Worm (Caenorhabditis elegans) whole organism, L4 larva: ENCODE data around the gene F38B6.8.

Experiments used
- F44E2.7 ChIP-seq: fragments of 200-800 bp; sonication (Bioruptor generic); IDR thresholded peaks from 2 replicates; pipeline ENCODE4 v2.1.2; 2022; ENCODE audit warnings: missing genetic modification characterization, missing compliant biosample characterization
- F49E8.2 ChIP-seq: sonication (generic microtip); optimal IDR thresholded peaks from 2 replicates; lab custom pipeline; 2016; ENCODE audit warnings: missing compliant biosample characterization, mild to moderate bottlenecking, missing genetic modification characterization, borderline replicate concordance
- Y48G9A.11 ChIP-seq: fragments of 200-800 bp; sonication (Bioruptor generic); IDR thresholded peaks from 2 replicates; pipeline ENCODE4 v1.3.6; 2022; ENCODE audit warnings: missing genetic modification reagents, missing genetic modification characterization, missing compliant biosample characterization
- aha-1 ChIP-seq: fragments of 150-350 bp; peaks from one replicate; lab custom pipeline; 2014; ENCODE audit warnings: missing biosample characterization, missing genetic modification characterization
- ama-1 ChIP-seq: fragments of 150-350 bp; optimal IDR thresholded peaks from 2 replicates; lab custom pipeline; 2014; ENCODE audit warnings: inconsistent platforms, mixed read lengths
- arid-1 ChIP-seq: fragments of 200-800 bp; sonication (Bioruptor generic); conservative IDR thresholded peaks from 2 replicates; pipeline ENCODE4 v1.3.6; 2022; ENCODE audit warnings: missing genetic modification reagents, missing genetic modification characterization, missing compliant biosample characterization
- attf-4 ChIP-seq: sonication (generic microtip); optimal IDR thresholded peaks from 3 replicates; lab custom pipeline; 2017; ENCODE audit warnings: missing biosample characterization, missing genetic modification characterization
- ceh-44 ChIP-seq: fragments of 200-800 bp; sonication (Bioruptor generic); IDR thresholded peaks from 2 replicates; pipeline ENCODE4 v1.3.6; 2022; ENCODE audit warnings: missing genetic modification reagents, missing genetic modification characterization, missing compliant biosample characterization
- ceh-82 ChIP-seq: sonication (generic microtip); optimal IDR thresholded peaks from 2 replicates; lab custom pipeline; 2017; ENCODE audit warnings: missing biosample characterization, missing genetic modification characterization
- ctbp-1 ChIP-seq: fragments of 200-800 bp; sonication (Bioruptor generic); IDR thresholded peaks from 2 replicates; pipeline ENCODE4 v1.3.6; 2022; ENCODE audit warnings: missing genetic modification reagents, missing genetic modification characterization, missing compliant biosample characterization
- daf-12 ChIP-seq: fragments of 150-350 bp; optimal IDR thresholded peaks from 2 replicates; lab custom pipeline; 2014; ENCODE audit warnings: missing biosample characterization, missing genetic modification reagents, missing genetic modification characterization
- daf-16 ChIP-seq, 3 experiments: sonication (generic microtip); optimal IDR thresholded peaks; 2 replicates each; lab custom pipeline; 2016 to 2017; ENCODE audit warnings: missing genetic modification characterization in 3 of 3, missing genetic modification reagents in 3 of 3, mild to moderate bottlenecking in 2 of 3, missing compliant biosample characterization in 2 of 3, missing biosample characterization in 1 of 3, moderate library complexity in 1 of 3
- dmd-6 ChIP-seq: fragments of 200-800 bp; sonication (Bioruptor generic); IDR thresholded peaks from 2 replicates; pipeline ENCODE4 v1.3.6; 2022; ENCODE audit warnings: missing genetic modification reagents, missing genetic modification characterization, missing compliant biosample characterization
- duxl-1 ChIP-seq: sonication (generic microtip); optimal IDR thresholded peaks from 2 replicates; lab custom pipeline; 2016; ENCODE audit warnings: mild to moderate bottlenecking, missing genetic modification characterization, moderate library complexity, missing compliant biosample characterization; ENCODE audit not compliant: poor library complexity
- egl-27 ChIP-seq: sonication (generic microtip); optimal IDR thresholded peaks from 3 replicates; lab custom pipeline; 2017; ENCODE audit warnings: missing biosample characterization, missing genetic modification reagents, missing genetic modification characterization
- hlh-11 ChIP-seq: fragments of 200-800 bp; sonication (Bioruptor generic); optimal IDR thresholded peaks from 2 replicates; lab custom pipeline; 2018; ENCODE audit warnings: mild to moderate bottlenecking, missing genetic modification characterization, missing compliant biosample characterization
- hlh-30 ChIP-seq: sonication (generic microtip); optimal IDR thresholded peaks from 2 replicates; lab custom pipeline; 2017; ENCODE audit warnings: antibody characterized with exemption, mild to moderate bottlenecking, missing genetic modification characterization, missing compliant biosample characterization; ENCODE audit not compliant: insufficient read depth
- lim-7 ChIP-seq: fragments of 200-800 bp; sonication (Bioruptor generic); IDR thresholded peaks from 2 replicates; pipeline ENCODE4 v1.3.6; 2022; ENCODE audit warnings: missing genetic modification characterization, missing compliant biosample characterization
- lin-1 ChIP-seq: fragments of 200-800 bp; sonication (Bioruptor generic); IDR thresholded peaks from 2 replicates; pipeline ENCODE4 v1.3.6; 2022; ENCODE audit warnings: missing genetic modification reagents, missing genetic modification characterization, missing compliant biosample characterization
- lin-15B ChIP-seq: fragments of 150-350 bp; sonication (generic microtip); optimal IDR thresholded peaks from 3 replicates; lab custom pipeline; 2014; ENCODE audit warnings: missing biosample characterization, missing genetic modification characterization
- lin-29 ChIP-seq: fragments of 200-800 bp; sonication (Bioruptor generic); IDR thresholded peaks from 2 replicates; pipeline ENCODE4 v1.3.6; 2022; ENCODE audit warnings: missing genetic modification reagents, missing genetic modification characterization, missing compliant biosample characterization
- madf-9 ChIP-seq: fragments of 200-800 bp; sonication (Bioruptor generic); conservative IDR thresholded peaks from 2 replicates; pipeline ENCODE4 v1.3.6; 2022; ENCODE audit warnings: missing genetic modification reagents, missing genetic modification characterization, missing compliant biosample characterization
- mdl-1 ChIP-seq, 2 experiments: fragments of 150-350 bp in 1 of 2; sonication (generic microtip) in 1 of 2; optimal IDR thresholded peaks; 2 replicates each; lab custom pipeline; 2014 to 2017; ENCODE audit warnings: missing biosample characterization in 2 of 2, missing genetic modification characterization in 2 of 2
- nhr-10 ChIP-seq: fragments of 150-350 bp; optimal IDR thresholded peaks from 2 replicates; lab custom pipeline; 2014; ENCODE audit warnings: missing biosample characterization, missing genetic modification characterization
- nhr-111 ChIP-seq: fragments of 200-800 bp; sonication (Bioruptor generic); optimal IDR thresholded peaks from 2 replicates; lab custom pipeline; 2018; ENCODE audit warnings: mild to moderate bottlenecking, missing genetic modification characterization, missing compliant biosample characterization
- nhr-25 ChIP-seq: sonication (generic microtip); optimal IDR thresholded peaks from 2 replicates; lab custom pipeline; 2017; ENCODE audit warnings: missing genetic modification characterization, mild to moderate bottlenecking, missing compliant biosample characterization, antibody characterized with exemption, moderate library complexity, borderline replicate concordance; ENCODE audit not compliant: insufficient read depth
- nhr-28 ChIP-seq: fragments of 150-350 bp; optimal IDR thresholded peaks from 2 replicates; lab custom pipeline; 2014; ENCODE audit warnings: missing biosample characterization, missing genetic modification characterization
- nhr-48 ChIP-seq: sonication (generic microtip); optimal IDR thresholded peaks from 2 replicates; lab custom pipeline; 2016; ENCODE audit warnings: mild to moderate bottlenecking, missing genetic modification characterization, missing compliant biosample characterization
- nhr-6 ChIP-seq: fragments of 150-350 bp; optimal IDR thresholded peaks from 2 replicates; lab custom pipeline; 2014; ENCODE audit warnings: missing biosample characterization, missing genetic modification characterization
- nhr-76 ChIP-seq: fragments of 150-350 bp; optimal IDR thresholded peaks from 2 replicates; lab custom pipeline; 2014; ENCODE audit warnings: missing biosample characterization, missing genetic modification characterization
- nhr-77 ChIP-seq: fragments of 150-350 bp; optimal IDR thresholded peaks from 2 replicates; lab custom pipeline; 2014; ENCODE audit warnings: missing biosample characterization, missing genetic modification characterization
- pqm-1 ChIP-seq: sonication (generic microtip); optimal IDR thresholded peaks from 2 replicates; lab custom pipeline; 2017; ENCODE audit warnings: missing biosample characterization, missing genetic modification characterization
- set-16 ChIP-seq: fragments of 200-800 bp; sonication (Bioruptor generic); IDR thresholded peaks from 2 replicates; pipeline ENCODE4 v1.3.6; 2022; ENCODE audit warnings: missing genetic modification reagents, missing genetic modification characterization, missing compliant biosample characterization
- skn-1 ChIP-seq: fragments of 150-350 bp; optimal IDR thresholded peaks from 2 replicates; lab custom pipeline; 2014; ENCODE audit warnings: missing biosample characterization, missing genetic modification characterization
- unc-130 ChIP-seq: sonication (generic microtip); optimal IDR thresholded peaks from 2 replicates; lab custom pipeline; 2016; ENCODE audit warnings: missing genetic modification reagents, missing genetic modification characterization, missing compliant biosample characterization
- unc-62 ChIP-seq, 3 experiments: fragments of 150-350 bp in 1 of 3; sonication (generic microtip); optimal IDR thresholded peaks in 2 of 3; peaks in 1 of 3; 1 replicate in 1 of 3; 2 replicates in 2 of 3; lab custom pipeline; 2014 to 2017; ENCODE audit warnings: missing biosample characterization in 3 of 3, missing genetic modification characterization in 3 of 3, missing genetic modification reagents in 3 of 3, missing genotype in 1 of 3
- zfp-2 ChIP-seq: sonication (generic microtip); optimal IDR thresholded peaks from 2 replicates; lab custom pipeline; 2016; ENCODE audit warnings: mild to moderate bottlenecking, missing genetic modification characterization, missing compliant biosample characterization
- zip-11 ChIP-seq: fragments of 200-800 bp; sonication (Bioruptor generic); IDR thresholded peaks from 2 replicates; pipeline ENCODE4 v1.3.6; 2022; ENCODE audit warnings: missing genetic modification characterization, missing compliant biosample characterization
- ztf-7 ChIP-seq: fragments of 150-350 bp; optimal IDR thresholded peaks from 2 replicates; lab custom pipeline; 2014; ENCODE audit warnings: missing biosample characterization, missing genetic modification characterization

The F38B6.8 gene

DNA sequence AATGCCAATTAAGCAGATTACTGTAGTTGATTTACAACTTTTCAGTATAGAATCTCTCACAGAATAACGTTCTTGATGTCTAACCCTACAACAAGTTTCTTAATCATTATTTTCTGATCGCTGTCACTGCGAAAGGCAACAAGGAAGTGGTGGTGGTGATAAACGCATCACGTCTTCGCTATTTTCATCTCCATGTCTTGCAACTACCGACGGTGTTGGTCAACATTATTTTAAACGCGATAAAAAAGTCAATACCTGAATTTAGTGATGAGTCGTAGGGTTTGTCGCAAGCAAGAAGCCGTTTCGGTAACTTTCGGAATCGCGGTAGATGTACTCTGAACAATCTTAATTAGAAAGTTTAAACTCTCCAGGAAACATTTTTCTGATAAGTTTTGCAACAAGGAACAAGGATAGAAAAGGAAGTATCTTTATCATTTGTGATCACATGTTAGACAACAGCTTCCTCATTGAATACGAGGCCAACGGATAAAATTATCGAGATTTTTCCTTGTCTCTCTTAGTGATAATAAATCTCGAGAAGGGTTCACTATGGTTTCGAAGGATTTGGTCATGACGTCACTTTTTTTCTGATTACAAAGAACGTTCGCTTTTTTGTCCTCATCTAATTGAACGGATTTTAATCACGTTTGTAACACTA is 18.7 kb downstream of the F38B6.8 start:
- TF ChIP-seq set-16 (GFP tag; lab: Robert Waterston, UW) (no peak), daf-16 (GFP tag; optimal IDR thresholded peaks at IDR 0.05; lab: Kevin White, UChicago) (no peak), daf-16 (tag; optimal IDR thresholded peaks at IDR 0.05; lab: Kevin White, UChicago) (peak; percentile 2), lim-7 (no peak), nhr-10 (tag; lab: Kevin White, UChicago) (peak; percentile 37), unc-62 (GFP tag; optimal IDR thresholded peaks at IDR 0.05 in 1 of 2; lab: Kevin White, UChicago) (peak in 1 of 2 experiments; percentile 75), unc-62 (tag; optimal IDR thresholded peaks at IDR 0.05; lab: Kevin White, UChicago) (no peak), arid-1 (GFP tag; lab: Robert Waterston, UW) (no peak), Y48G9A.11 (GFP tag; lab: Robert Waterston, UW) (no peak), madf-9 (GFP tag; lab: Robert Waterston, UW) (no peak), lin-1 (no peak), nhr-77 (tag; lab: Kevin White, UChicago) (no peak), F44E2.7 (GFP tag; lab: Robert Waterston, UW) (no peak), hlh-11 (tag; lab: Kevin White, UChicago) (peak; percentile 38), ztf-7 (tag; lab: Kevin White, UChicago) (no peak), ctbp-1 (GFP tag; lab: Robert Waterston, UW) (no peak), nhr-48 (tag; lab: Kevin White, UChicago) (peak; percentile 29), mdl-1 (tag; optimal IDR thresholded peaks at IDR 0.05; lab: Kevin White, UChicago) (peak in 1 of 2 experiments; percentile 8), zip-11 (GFP tag; lab: Robert Waterston, UW) (no peak), ceh-82 (tag; lab: Kevin White, UChicago) (no peak), hlh-30 (tag; lab: Kevin White, UChicago) (peak; percentile 6), egl-27 (no peak), ama-1 (lab: Kevin White, UChicago) (no peak), duxl-1 (tag; lab: Kevin White, UChicago) (no peak), zfp-2 (tag; lab: Kevin White, UChicago) (no peak), attf-4 (tag; lab: Kevin White, UChicago) (no peak), lin-29 (no peak), unc-130 (GFP tag; lab: Kevin White, UChicago) (no peak)
- TF ChIP-seq, all 104 proteins: peak for 7

DNA sequence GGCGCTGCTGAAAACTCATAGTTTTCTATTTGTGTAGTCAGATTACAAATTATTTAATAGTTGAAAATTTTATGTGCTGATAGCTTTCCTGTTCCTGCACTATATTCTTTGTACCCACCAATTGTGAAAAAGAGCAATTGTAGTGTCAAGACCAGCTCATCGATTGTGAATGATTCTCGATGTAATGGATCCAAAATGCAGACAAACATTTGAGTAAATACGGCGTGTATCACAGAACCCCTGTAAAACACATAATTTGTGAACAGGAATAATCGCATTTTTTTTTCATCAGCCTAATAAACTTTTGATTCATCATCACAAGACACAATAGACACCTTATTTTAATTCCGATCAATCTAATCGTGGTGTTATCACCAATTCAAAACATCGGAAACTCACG is 20.3 kb downstream of the F38B6.8 start:
- no peak for TF ChIP-seq duxl-1 (tag; lab: Kevin White, UChicago)
- peak; percentile 42; the same call in 1 of the 2 replicates for TF ChIP-seq lin-1
- no peak for TF ChIP-seq ama-1 (lab: Kevin White, UChicago)
- TF ChIP-seq hlh-11 (tag; lab: Kevin White, UChicago) = peak; percentile 17
- TF ChIP-seq dmd-6 = peak; percentile 42; the same call in 1 of the 2 replicates
- TF ChIP-seq daf-16 (GFP tag; optimal IDR thresholded peaks at IDR 0.05; lab: Kevin White, UChicago) = no peak
- peak; percentile 34 for TF ChIP-seq daf-16 (tag; optimal IDR thresholded peaks at IDR 0.05; lab: Kevin White, UChicago)
- TF ChIP-seq daf-12 (tag; lab: Kevin White, UChicago) = no peak
- TF ChIP-seq nhr-6 (tag; lab: Kevin White, UChicago) = no peak
- no peak for TF ChIP-seq nhr-76 (tag; lab: Kevin White, UChicago)
- no peak for TF ChIP-seq skn-1 (tag; lab: Kevin White, UChicago)
- TF ChIP-seq aha-1 (tag; lab: Kevin White, UChicago) = peak; percentile 60

DNA sequence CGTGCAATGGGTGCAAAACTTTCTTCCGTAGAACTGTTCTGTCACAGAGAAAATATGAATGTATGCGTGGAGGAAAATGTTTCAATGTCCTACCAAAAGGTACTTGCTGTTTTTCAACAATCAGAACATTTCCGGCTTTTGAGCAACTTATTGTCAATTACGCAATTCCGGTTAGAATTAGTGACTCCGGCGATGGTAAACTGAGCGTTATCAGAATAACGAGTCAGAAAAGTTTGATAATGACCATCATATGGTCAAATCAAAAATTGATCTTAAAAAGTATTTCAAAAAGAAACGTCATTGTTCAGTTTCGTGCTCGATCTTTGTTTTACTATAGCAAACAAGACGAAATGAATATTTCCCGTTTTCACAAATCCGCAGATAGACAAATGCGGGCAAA is 25.8 kb downstream of the F38B6.8 start:
- TF ChIP-seq F49E8.2 (tag; lab: Kevin White, UChicago) = no peak
- no peak for TF ChIP-seq nhr-111 (GFP tag; lab: Kevin White, UChicago)
- TF ChIP-seq daf-16 (GFP tag; optimal IDR thresholded peaks at IDR 0.05; lab: Kevin White, UChicago) = no peak
- peak; percentile 40 for TF ChIP-seq daf-16 (tag; optimal IDR thresholded peaks at IDR 0.05; lab: Kevin White, UChicago)
- no peak for TF ChIP-seq lin-15B (tag; lab: Kevin White, UChicago)
- no peak for TF ChIP-seq ceh-44 (GFP tag; lab: Robert Waterston, UW)
- TF ChIP-seq dmd-6 = peak; percentile 32
- no peak for TF ChIP-seq arid-1 (GFP tag; lab: Robert Waterston, UW)
- peak; percentile 55 for TF ChIP-seq pqm-1 (tag; lab: Kevin White, UChicago)
- no peak for TF ChIP-seq nhr-25 (tag; lab: Kevin White, UChicago)
- TF ChIP-seq nhr-28 (tag; lab: Kevin White, UChicago) = peak; percentile 4
- peak in 1 of 2 experiments; percentile 44 for TF ChIP-seq unc-62 (GFP tag; optimal IDR thresholded peaks at IDR 0.05 in 1 of 2; lab: Kevin White, UChicago)
- no peak for TF ChIP-seq unc-62 (tag; optimal IDR thresholded peaks at IDR 0.05; lab: Kevin White, UChicago)
- TF ChIP-seq, all 104 proteins: peak for 5
